Fruit fly (Drosophila melanogaster) whole organism, pupa: ENCODE measurements around the gene Gad1.

Experiments used
- CG15710 ChIP-seq: fragments of 200-800 bp; sonication (Bioruptor generic); optimal IDR thresholded peaks from 2 replicates; lab custom pipeline; 2018; ENCODE audit warnings: missing biosample characterization, mild to moderate bottlenecking, missing genetic modification characterization, moderate library complexity
- CG17806 ChIP-seq: fragments of 200-800 bp; sonication (Bioruptor generic); optimal IDR thresholded peaks from 2 replicates; lab custom pipeline; 2018; ENCODE audit warnings: missing biosample characterization, mild to moderate bottlenecking, missing genetic modification characterization, moderate library complexity
- CG34367 ChIP-seq: fragments of 200-800 bp; sonication (Bioruptor generic); optimal IDR thresholded peaks from 2 replicates; lab custom pipeline; 2018; ENCODE audit warnings: missing biosample characterization, mild to moderate bottlenecking, missing genetic modification characterization
- CG4496 ChIP-seq: fragments of 200-800 bp; sonication (Bioruptor generic); IDR thresholded peaks from 3 replicates; pipeline ENCODE4 v1.3.6; 2022; ENCODE audit warnings: missing biosample characterization, missing genetic modification characterization
- CG8159 ChIP-seq: fragments of 200-800 bp; sonication (Bioruptor generic); optimal IDR thresholded peaks from 3 replicates; lab custom pipeline; 2018; ENCODE audit warnings: missing biosample characterization, mild to moderate bottlenecking, missing genetic modification characterization, moderate library complexity
- CG8301 ChIP-seq: fragments of 200-800 bp; sonication (Bioruptor generic); optimal IDR thresholded peaks from 2 replicates; lab custom pipeline; 2018; ENCODE audit warnings: missing biosample characterization, mild to moderate bottlenecking, missing genetic modification characterization
- CG9948 ChIP-seq: fragments of 200-800 bp; sonication (Bioruptor generic); optimal IDR thresholded peaks from 2 replicates; lab custom pipeline; 2018; ENCODE audit warnings: missing biosample characterization, mild to moderate bottlenecking, missing genetic modification characterization, moderate library complexity
- EcR ChIP-seq: fragments of 200-800 bp; sonication (Bioruptor generic); optimal IDR thresholded peaks from 3 replicates; lab custom pipeline; 2019; ENCODE audit warnings: missing biosample characterization, missing genetic modification characterization, mild to moderate bottlenecking, moderate library complexity, missing genetic modification reagents
- Ets98B ChIP-seq: fragments of 200-800 bp; sonication (Bioruptor generic); IDR thresholded peaks from 2 replicates; pipeline ENCODE4 v1.3.6; 2022; ENCODE audit warnings: missing biosample characterization, missing genetic modification characterization
- Pif1A ChIP-seq: fragments of 200-800 bp; sonication (Bioruptor generic); optimal IDR thresholded peaks from 3 replicates; lab custom pipeline; 2016; ENCODE audit warnings: missing biosample characterization, missing genetic modification characterization
- rn ChIP-seq: fragments of 200-800 bp; sonication (Bioruptor generic); IDR thresholded peaks from 2 replicates; pipeline ENCODE4 v1.3.6; 2022; ENCODE audit warnings: missing biosample characterization, missing genetic modification characterization

DNA sequence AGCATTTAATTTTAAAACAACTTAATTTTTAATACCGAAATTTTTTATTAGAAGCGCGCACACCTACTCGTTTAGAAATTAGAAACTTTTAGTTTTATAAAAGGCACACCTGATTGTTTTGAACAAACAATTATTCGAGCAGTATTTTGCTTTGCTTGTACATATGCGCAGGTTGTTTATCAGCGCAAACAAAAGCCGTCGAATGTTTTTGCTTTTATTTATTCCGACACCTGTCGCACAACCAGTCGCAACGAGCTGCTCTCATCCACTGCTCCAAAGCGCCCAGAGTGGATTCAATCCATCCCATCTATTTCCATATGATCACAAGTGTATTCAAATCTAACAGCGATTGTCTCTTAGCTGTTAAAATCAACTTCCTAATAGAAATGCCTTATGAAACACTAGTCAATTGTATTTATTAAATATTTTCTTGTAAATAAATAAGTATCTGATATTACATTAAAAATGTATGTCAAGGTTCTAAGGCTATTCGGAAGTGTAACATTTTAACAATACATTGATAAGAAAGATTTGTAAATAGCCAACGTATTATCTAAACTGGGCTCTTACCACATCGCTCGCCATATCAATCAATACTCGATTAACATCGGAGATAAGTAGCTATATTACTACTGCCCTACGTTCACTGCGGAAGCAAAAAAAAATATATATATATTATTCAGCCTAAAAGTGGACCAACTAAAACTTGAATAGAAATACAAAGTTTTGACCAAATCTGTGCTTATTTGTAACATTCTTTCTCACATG is 62.6 kb downstream of the Gad1 start, which contains the start of gene CG11594:
- TF ChIP-seq CG9948 (no peak), CG17806 (tag; lab: Kevin White, UChicago) (no peak), CG8301 (tag; lab: Kevin White, UChicago) (no peak), Ets98B (GFP tag; lab: Robert Waterston, UW) (no peak), CG8159 (tag; lab: Kevin White, UChicago) (no peak), CG4496 (no peak), EcR (GFP tag; lab: Kevin White, UChicago) (no peak), CG15710 (tag; lab: Kevin White, UChicago) (no peak), rn (no peak), CG34367 (tag; lab: Kevin White, UChicago) (no peak), Pif1A (GFP tag; lab: Kevin White, UChicago) (no peak)
